Worm (Caenorhabditis elegans): ENCODE results near the gene C29F7.10.
A peak's percentile ranks its signal among the peaks of the same experiment; 100 is the strongest.
"Not testable (repeated sequence)": the region's sequence is repeated elsewhere in the genome, so short reads cannot be mapped to it uniquely, and the experiment has no call there.

C29F7.10 gene

ce11 chrX:13435116-13435515, 3.8 kb upstream of the C29F7.10 start:
- TF ChIP-seq hlh-17 (GFP tag; optimal IDR thresholded peaks at IDR 0.05; ENCODE audit: borderline replicate concordance), result no peak
- TF ChIP-seq dsc-1 (tag; optimal IDR thresholded peaks at IDR 0.05), result peak; percentile 21

- not testable (repeated sequence) for TF ChIP-seq sup-37 (GFP tag; optimal IDR thresholded peaks at IDR 0.05); unc-30 (tag; optimal IDR thresholded peaks at IDR 0.05); lin-13 (GFP tag; optimal IDR thresholded peaks at IDR 0.05)
Observed at ce11 chrX:13428755-13429154, 2.5 kb downstream of the C29F7.10 start, which contains the start of gene fkh-4. TSS of gene fkh-4 (minus strand) at chrX:13428855.

- TF ChIP-seq ceh-90 (tag; optimal IDR thresholded peaks at IDR 0.05), result no peak
- TF ChIP-seq C16A3.4 (tag; optimal IDR thresholded peaks at IDR 0.05), result no peak
- TF ChIP-seq lsy-2 (tag; optimal IDR thresholded peaks at IDR 0.05), result no peak
- TF ChIP-seq ceh-88 (GFP tag; IDR thresholded peaks at IDR 0.05), result no peak
- no peak for TF ChIP-seq nhr-84 (tag; optimal IDR thresholded peaks at IDR 0.05)
- TF ChIP-seq grh-1 (GFP tag; IDR thresholded peaks at IDR 0.05), result no peak
Observed at ce11 chrX:13423340-13423739, 7.9 kb downstream of the C29F7.10 start, which contains the start of gene fkh-3. TSS of gene fkh-3 (minus strand) at chrX:13423440.

ce11 chrX:13421068-13421467, 10.2 kb downstream of the C29F7.10 start:
- peak in 1 of 2 experiments; percentile 3 for TF ChIP-seq lin-35 (GFP tag; optimal IDR thresholded peaks at IDR 0.05)
- no peak for TF ChIP-seq lir-3 (tag; optimal IDR thresholded peaks at IDR 0.05; ENCODE audit: poor library complexity)
- TF ChIP-seq elt-2 (tag; optimal IDR thresholded peaks at IDR 0.05), result peak; percentile 57

- TF ChIP-seq aly-2 (tag; optimal IDR thresholded peaks at IDR 0.05), result no peak
- TF ChIP-seq unc-86 (tag; optimal IDR thresholded peaks at IDR 0.05), result no peak
- TF ChIP-seq C16A3.4 (tag; optimal IDR thresholded peaks at IDR 0.05), result no peak
- peak; percentile 9 for TF ChIP-seq lir-3 (tag; optimal IDR thresholded peaks at IDR 0.05; ENCODE audit: poor library complexity)
- TF ChIP-seq fkh-8 (tag; optimal IDR thresholded peaks at IDR 0.05), result no peak
- TF ChIP-seq blmp-1 (tag; optimal IDR thresholded peaks at IDR 0.05), result peak; percentile 62
- peak; percentile 21 for TF ChIP-seq nhr-20 (tag; optimal IDR thresholded peaks at IDR 0.05)
- TF ChIP-seq ztf-4 (tag; optimal IDR thresholded peaks at IDR 0.05), result no peak
- peak; percentile 67 for TF ChIP-seq nhr-85 (tag)
- TF ChIP-seq dpl-1 (GFP tag; optimal IDR thresholded peaks at IDR 0.05), result no peak
- peak; percentile 64 for TF ChIP-seq lin-14 (GFP tag; optimal IDR thresholded peaks at IDR 0.05)
- no peak for TF ChIP-seq unc-62 (GFP tag; optimal IDR thresholded peaks at IDR 0.05)
- TF ChIP-seq efl-1 (optimal IDR thresholded peaks at IDR 0.05), result peak in 1 of 2 experiments; percentile 21
- TF ChIP-seq efl-1 (GFP tag; optimal IDR thresholded peaks at IDR 0.05 in 1 of 2), result no peak
- no peak for TF ChIP-seq swsn-7 (tag; optimal IDR thresholded peaks at IDR 0.05)
- peak; percentile 42 for TF ChIP-seq snu-23 (GFP tag; optimal IDR thresholded peaks at IDR 0.05)
- TF ChIP-seq ceh-90 (tag; optimal IDR thresholded peaks at IDR 0.05), result no peak
- no peak for TF ChIP-seq efl-3 (GFP tag; optimal IDR thresholded peaks at IDR 0.05)
- peak; percentile 23 for TF ChIP-seq rnt-1 (tag; optimal IDR thresholded peaks at IDR 0.05)
- no peak for TF ChIP-seq pag-3 (tag; optimal IDR thresholded peaks at IDR 0.05; ENCODE audit: borderline replicate concordance, insufficient read depth)
- TF ChIP-seq lin-39 (tag; optimal IDR thresholded peaks at IDR 0.05), result no peak
- peak; percentile 10 for TF ChIP-seq nhr-71 (tag; optimal IDR thresholded peaks at IDR 0.05)
- no peak for TF ChIP-seq tbx-2 (tag; optimal IDR thresholded peaks at IDR 0.05)
- TF ChIP-seq nhr-47 (tag; optimal IDR thresholded peaks at IDR 0.05), result peak; percentile 7
- TF ChIP-seq elt-3 (tag; optimal IDR thresholded peaks at IDR 0.05), result peak in 1 of 6 experiments; percentile 27
- no peak for TF ChIP-seq nhr-84 (tag; optimal IDR thresholded peaks at IDR 0.05)
- TF ChIP-seq nhr-11 (tag; optimal IDR thresholded peaks at IDR 0.05), result no peak
- TF ChIP-seq sox-4 (tag; optimal IDR thresholded peaks at IDR 0.05), result no peak
- TF ChIP-seq ceh-88 (GFP tag; IDR thresholded peaks at IDR 0.05), result no peak
- no peak for TF ChIP-seq pax-3 (tag; optimal IDR thresholded peaks at IDR 0.05)
- TF ChIP-seq nhr-28 (tag; optimal IDR thresholded peaks at IDR 0.05), result no peak
- TF ChIP-seq sup-37 (GFP tag; optimal IDR thresholded peaks at IDR 0.05), result no peak
- no peak for TF ChIP-seq grh-1 (GFP tag; IDR thresholded peaks at IDR 0.05)
- no peak for TF ChIP-seq fkh-10 (GFP tag; optimal IDR thresholded peaks at IDR 0.05)
- no peak for TF ChIP-seq hpl-2 (GFP tag; optimal IDR thresholded peaks at IDR 0.05)
- TF ChIP-seq zip-4 (GFP tag; optimal IDR thresholded peaks at IDR 0.05), result no peak
- TF ChIP-seq nhr-19 (GFP tag; conservative IDR thresholded peaks at IDR 0.05), result no peak
Observed at ce11 chrX:13419884-13420339, 11.4 kb downstream of the C29F7.10 start, which contains the start of gene C29F7.3. TSS of gene C29F7.3 (minus strand) at chrX:13419934.

Data from whole organism, L1 larva.